Fruit fly (Drosophila melanogaster) S2 (cell line): Measurements from ENCODE around the gene CG11927.

Source experiments
- CG8478 ChIP-seq: fragments of >200 bp; optimal IDR thresholded peaks from 2 replicates; lab custom pipeline; 2018
- CTCF ChIP-seq, 2 experiments: fragments of >200 bp; optimal IDR thresholded peaks; 2 replicates each; lab custom pipeline; 2018

dm6 chr2L:4810044-4810609 lies 37.4 kb upstream of the CG11927 start:
- TF ChIP-seq CG8478 (lab: Kevin White, UChicago) (no peak), CTCF (optimal IDR thresholded peaks at IDR 0.05; lab: Kevin White, UChicago) (peak in 1 of 2 experiments; percentile 23)
